Fruit fly (Drosophila melanogaster): Measurements from ENCODE around the gene CG43774.

The CG43774 gene

DNA sequence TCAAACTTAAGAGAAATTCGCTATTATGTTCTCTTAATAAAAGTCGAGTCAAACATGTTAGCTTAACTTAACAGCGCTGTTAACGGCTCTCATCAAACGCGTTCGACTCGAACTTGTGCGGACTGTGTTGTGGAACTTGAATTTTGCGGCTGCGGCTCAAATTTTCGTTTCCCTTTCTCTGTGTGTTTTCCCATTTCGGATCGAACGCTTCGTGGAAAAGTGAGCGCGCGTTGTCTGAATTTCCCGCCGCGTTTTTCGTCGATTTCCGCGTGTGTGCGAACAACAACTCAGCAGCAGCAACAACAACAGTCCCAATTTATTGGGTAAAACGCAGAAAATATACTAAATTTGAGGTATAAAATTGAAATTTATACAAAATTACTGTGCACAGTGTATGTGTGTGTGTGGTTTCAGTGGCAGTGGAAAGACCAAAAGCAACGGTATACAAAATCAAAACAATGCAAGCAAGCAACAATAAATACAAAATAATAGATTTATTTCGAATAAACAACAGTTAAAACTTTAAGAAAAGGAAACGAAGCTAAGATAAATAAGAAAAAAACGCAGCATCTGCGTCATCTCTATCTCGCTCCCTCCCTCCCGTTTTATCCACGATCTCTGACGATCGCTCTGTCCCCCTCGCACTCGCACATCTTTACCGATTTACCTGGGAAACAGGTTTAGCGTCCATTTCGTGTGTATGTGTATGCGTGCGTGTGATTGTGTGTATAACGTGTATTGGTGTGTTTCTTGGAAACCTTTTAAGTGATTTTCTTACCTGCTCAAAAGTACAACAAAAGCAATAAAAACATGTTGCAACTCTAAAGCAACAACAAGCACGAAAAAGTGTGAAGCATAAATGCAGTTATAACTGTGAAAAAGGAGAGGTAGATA is 23.0 kb downstream of the CG43774 start, which contains the start of gene ed (continued):
- 0 out of 2 replicates have a peak, but pooled peaks have one; percentile 18 for TF ChIP-seq CG42726 (GFP tag; IDR thresholded peaks at IDR 0.05; ENCODE audit: partially characterized antibody)
- no peak for TF ChIP-seq CG9609 (GFP tag; optimal IDR thresholded peaks at IDR 0.05)
- no peak for TF ChIP-seq CG31441 (GFP tag; IDR thresholded peaks at IDR 0.05)
- TF ChIP-seq tx (GFP tag; optimal IDR thresholded peaks at IDR 0.05), result no peak
- no peak for TF ChIP-seq zen2 (GFP tag; IDR thresholded peaks at IDR 0.05; ENCODE audit: partially characterized antibody)
- TF ChIP-seq CG8388 (GFP tag; optimal IDR thresholded peaks at IDR 0.05), result no peak
- TF ChIP-seq Neu2 (GFP tag; optimal IDR thresholded peaks at IDR 0.05; ENCODE audit: borderline replicate concordance), result no peak
- no peak for TF ChIP-seq gsb-n (tag; optimal IDR thresholded peaks at IDR 0.05)
- TF ChIP-seq CG34422 (GFP tag; IDR thresholded peaks at IDR 0.05), result no peak
- no peak for TF ChIP-seq lov (optimal IDR thresholded peaks at IDR 0.05)
- TF ChIP-seq lov (GFP tag; IDR thresholded peaks at IDR 0.05), result no peak
- TF ChIP-seq Atf3 (GFP tag; optimal IDR thresholded peaks at IDR 0.05), result no peak
- TF ChIP-seq cas (GFP tag; IDR thresholded peaks at IDR 0.05), result no peak
- TF ChIP-seq Mes4 (GFP tag; optimal IDR thresholded peaks at IDR 0.05), result no peak
- peak; percentile 20 for TF ChIP-seq CG10431 (GFP tag; optimal IDR thresholded peaks at IDR 0.05)
- TF ChIP-seq B-H2 (GFP tag; optimal IDR thresholded peaks at IDR 0.05), result no peak
- TF ChIP-seq CG5953 (GFP tag; IDR thresholded peaks at IDR 0.05), result no peak
- TF ChIP-seq Hr3 (GFP tag; optimal IDR thresholded peaks at IDR 0.05), result no peak
- TF ChIP-seq CG2875 (GFP tag; optimal IDR thresholded peaks at IDR 0.05), result no peak
- TF ChIP-seq CG12942 (GFP tag; optimal IDR thresholded peaks at IDR 0.05), result no peak
- TF ChIP-seq Antp (GFP tag; optimal IDR thresholded peaks at IDR 0.05), result no peak
- no peak for TF ChIP-seq CG3726 (GFP tag; IDR thresholded peaks at IDR 0.05)
- TF ChIP-seq CG9876 (GFP tag; optimal IDR thresholded peaks at IDR 0.05), result no peak
- TF ChIP-seq z (GFP tag; IDR thresholded peaks at IDR 0.05), result no peak
- TF ChIP-seq CG15696 (tag; optimal IDR thresholded peaks at IDR 0.05), result peak; percentile 33
- no peak for TF ChIP-seq H15 (GFP tag; IDR thresholded peaks at IDR 0.05)
- no peak for TF ChIP-seq dysf (GFP tag; IDR thresholded peaks at IDR 0.05)
- no peak for TF ChIP-seq CG8765 (GFP tag; IDR thresholded peaks at IDR 0.05)
- TF ChIP-seq CG2889 (GFP tag; IDR thresholded peaks at IDR 0.05), result no peak
- TF ChIP-seq CG8944 (GFP tag; optimal IDR thresholded peaks at IDR 0.05), result no peak
- peak; percentile 8 for TF ChIP-seq CG2678 (tag; optimal IDR thresholded peaks at IDR 0.05)
- no peak for TF ChIP-seq HmgZ (tag; optimal IDR thresholded peaks at IDR 0.05)
- TF ChIP-seq Usf (GFP tag; optimal IDR thresholded peaks at IDR 0.05), result no peak
- TF ChIP-seq zfh1 (GFP tag; IDR thresholded peaks at IDR 0.05), result peak; percentile 5; the same call in 1 of the 3 replicates
- TF ChIP-seq CG9727 (GFP tag; optimal IDR thresholded peaks at IDR 0.05), result peak; percentile 26
- no peak for TF ChIP-seq CG7928 (GFP tag; optimal IDR thresholded peaks at IDR 0.05)
- TF ChIP-seq HHEX (GFP tag; optimal IDR thresholded peaks at IDR 0.05), result no peak
- TF ChIP-seq ac (GFP tag; optimal IDR thresholded peaks at IDR 0.05), result no peak
- no peak for TF ChIP-seq rib (GFP tag; IDR thresholded peaks at IDR 0.05)
- TF ChIP-seq tap (tag; optimal IDR thresholded peaks at IDR 0.05), result no peak
- TF ChIP-seq Atf-2 (GFP tag; optimal IDR thresholded peaks at IDR 0.05), result no peak
- TF ChIP-seq vnd (GFP tag; IDR thresholded peaks at IDR 0.05; ENCODE audit: partially characterized antibody), result no peak
- no peak for TF ChIP-seq mirr (GFP tag; optimal IDR thresholded peaks at IDR 0.05)
- TF ChIP-seq CHES-1-like (GFP tag; optimal IDR thresholded peaks at IDR 0.05), result no peak
- no peak for TF ChIP-seq CG14965 (GFP tag; optimal IDR thresholded peaks at IDR 0.05; ENCODE audit: borderline replicate concordance)
- TF ChIP-seq CG4707 (GFP tag; optimal IDR thresholded peaks at IDR 0.05), result peak; percentile 9
